Fruit fly (Drosophila melanogaster) whole organism, embryonic: ENCODE data around the gene CNMa.

ENCODE experiments used
- Awh ChIP-seq: fragments of 200-800 bp; sonication (Bioruptor generic); IDR thresholded peaks from 2 replicates; pipeline ENCODE4, ENCODE4 v1.3.6; 2022; ENCODE audit warnings: missing biosample characterization, missing genetic modification characterization
- CG10147 ChIP-seq: fragments of 200-800 bp; sonication (Bioruptor generic); optimal IDR thresholded peaks from 2 replicates; lab custom pipeline; 2019; ENCODE audit warnings: missing biosample characterization, mild to moderate bottlenecking, missing genetic modification characterization, moderate library complexity
- CG10209 ChIP-seq: fragments of 200-800 bp; sonication (Bioruptor generic); optimal IDR thresholded peaks from 3 replicates; lab custom pipeline; 2017; ENCODE audit warnings: missing biosample characterization, mild to moderate bottlenecking, missing genetic modification characterization, missing genetic modification reagents
- CG10565 ChIP-seq: fragments of 200-800 bp; sonication (Bioruptor generic); optimal IDR thresholded peaks from 3 replicates; lab custom pipeline; 2016; ENCODE audit warnings: missing biosample characterization, mild to moderate bottlenecking, missing genetic modification characterization
- CG12071 ChIP-seq: fragments of 200-800 bp; sonication (Bioruptor generic); optimal IDR thresholded peaks from 3 replicates; lab custom pipeline; 2018; ENCODE audit warnings: missing biosample characterization, mild to moderate bottlenecking, missing genetic modification characterization
- CG12769 ChIP-seq: fragments of 200-800 bp; sonication (Bioruptor generic); optimal IDR thresholded peaks from 2 replicates; lab custom pipeline; 2019; ENCODE audit warnings: missing biosample characterization, mild to moderate bottlenecking, missing genetic modification characterization, moderate library complexity
- CG13287 ChIP-seq: fragments of 200-800 bp; sonication (Bioruptor generic); IDR thresholded peaks from 2 replicates; pipeline ENCODE4 v1.3.6; 2022; ENCODE audit warnings: missing biosample characterization, missing genetic modification characterization; ENCODE audit not compliant: partially characterized antibody
- CG13894 ChIP-seq: fragments of 200-800 bp; sonication (Bioruptor generic); optimal IDR thresholded peaks from 3 replicates; lab custom pipeline; 2018; ENCODE audit warnings: missing biosample characterization, mild to moderate bottlenecking, missing genetic modification characterization, moderate library complexity
- CG1603 ChIP-seq: fragments of 200-800 bp; sonication (Bioruptor generic); optimal IDR thresholded peaks from 2 replicates; lab custom pipeline; 2019; ENCODE audit warnings: missing biosample characterization, mild to moderate bottlenecking, missing genetic modification characterization, moderate library complexity
- CG17802 ChIP-seq: fragments of 200-800 bp; sonication (Bioruptor generic); optimal IDR thresholded peaks from 2 replicates; lab custom pipeline; 2018; ENCODE audit warnings: missing biosample characterization, mild to moderate bottlenecking, missing genetic modification characterization, moderate library complexity
- CG18764 ChIP-seq: fragments of 200-800 bp; sonication (Bioruptor generic); optimal IDR thresholded peaks from 3 replicates; lab custom pipeline; 2016; ENCODE audit warnings: missing biosample characterization, missing genetic modification characterization
- CG2199 ChIP-seq: fragments of 200-800 bp; sonication (Bioruptor generic); IDR thresholded peaks from 3 replicates; pipeline ENCODE4 v1.3.6; 2022; ENCODE audit warnings: missing biosample characterization, missing genetic modification characterization
- CG30431 ChIP-seq: fragments of 200-800 bp; sonication (Bioruptor generic); optimal IDR thresholded peaks from 2 replicates; lab custom pipeline; 2017; ENCODE audit warnings: missing biosample characterization, missing genetic modification characterization
- CG31365 ChIP-seq: fragments of 200-800 bp; sonication (Bioruptor generic); optimal IDR thresholded peaks from 2 replicates; lab custom pipeline; 2018; ENCODE audit warnings: missing biosample characterization, mild to moderate bottlenecking, missing genetic modification characterization
- CG3407 ChIP-seq: fragments of 200-800 bp; sonication (Bioruptor generic); optimal IDR thresholded peaks from 2 replicates; lab custom pipeline; 2018; ENCODE audit warnings: missing biosample characterization, mild to moderate bottlenecking, missing genetic modification characterization
- CG34224 ChIP-seq: fragments of 200-800 bp; sonication (Bioruptor generic); IDR thresholded peaks from 3 replicates; pipeline ENCODE4 v1.3.6; 2022; ENCODE audit warnings: missing biosample characterization, missing genetic modification characterization; ENCODE audit not compliant: partially characterized antibody
- CG4854 ChIP-seq: fragments of 200-800 bp; sonication (Bioruptor generic); optimal IDR thresholded peaks from 2 replicates; lab custom pipeline; 2016; ENCODE audit warnings: missing biosample characterization, missing genetic modification characterization, inconsistent platforms
- CG6791 ChIP-seq: fragments of 200-800 bp; sonication (Bioruptor generic); IDR thresholded peaks from 3 replicates; pipeline ENCODE4 v1.3.6; 2022; ENCODE audit warnings: missing biosample characterization, missing genetic modification characterization; ENCODE audit not compliant: partially characterized antibody
- CG8290 ChIP-seq, 3 experiments: fragments of 200-800 bp; sonication (Bioruptor generic); optimal IDR thresholded peaks; 2 replicates each; lab custom pipeline; 2016 to 2019; ENCODE audit warnings: missing biosample characterization in 3 of 3, missing genetic modification characterization in 3 of 3, mild to moderate bottlenecking in 2 of 3, moderate library complexity in 1 of 3
- Deaf1 ChIP-seq: fragments of 200-800 bp; optimal IDR thresholded peaks from 3 replicates; lab custom pipeline; 2019; ENCODE audit warnings: missing biosample characterization, mild to moderate bottlenecking, missing genetic modification characterization, moderate library complexity
- Drgx ChIP-seq: fragments of 200-800 bp; sonication (Bioruptor generic); IDR thresholded peaks from 2 replicates; pipeline ENCODE4 v1.3.6; 2022; ENCODE audit warnings: missing biosample characterization, missing genetic modification characterization
- HLH3B ChIP-seq: fragments of 200-800 bp; sonication (Bioruptor generic); IDR thresholded peaks from 2 replicates; pipeline ENCODE4 v1.3.6; 2022; ENCODE audit warnings: missing biosample characterization, missing genetic modification characterization
- HLHmδ ChIP-seq: fragments of 200-800 bp; sonication (Bioruptor generic); optimal IDR thresholded peaks from 2 replicates; lab custom pipeline; 2018; ENCODE audit warnings: missing biosample characterization, mild to moderate bottlenecking, missing genetic modification characterization, moderate library complexity
- Jarid2 ChIP-seq: fragments of 200-800 bp; sonication (Bioruptor generic); optimal IDR thresholded peaks from 3 replicates; lab custom pipeline; 2017; ENCODE audit warnings: mild to moderate bottlenecking, missing biosample characterization, missing genetic modification reagents, missing genetic modification characterization
- MTF-1 ChIP-seq: fragments of 200-800 bp; sonication (Bioruptor generic); optimal IDR thresholded peaks from 2 replicates; lab custom pipeline; 2018; ENCODE audit warnings: missing biosample characterization, mild to moderate bottlenecking, missing genetic modification characterization, borderline replicate concordance
- Mrtf ChIP-seq: fragments of 200-800 bp; sonication (Bioruptor generic); IDR thresholded peaks from 3 replicates; pipeline ENCODE4 v1.3.6; 2022; ENCODE audit warnings: missing biosample characterization, missing genetic modification characterization
- Optix ChIP-seq: fragments of 200-800 bp; sonication (Bioruptor generic); IDR thresholded peaks from 3 replicates; pipeline ENCODE4 v1.3.6; 2022; ENCODE audit warnings: missing biosample characterization, missing genetic modification characterization
- Trl ChIP-seq, 3 experiments: fragments of >200 bp in 2 of 3; fragments of 200-800 bp in 1 of 3; sonication (Bioruptor generic) in 1 of 3; optimal IDR thresholded peaks; 2 replicates in 1 of 3; 3 replicates in 2 of 3; lab custom pipeline; 2016 to 2017; ENCODE audit warnings: missing biosample characterization in 1 of 3, missing genetic modification characterization in 1 of 3
- abd-A ChIP-seq: fragments of 200-800 bp; sonication (Bioruptor generic); optimal IDR thresholded peaks from 3 replicates; lab custom pipeline; 2019; ENCODE audit warnings: missing biosample characterization, mild to moderate bottlenecking, missing genetic modification characterization, moderate library complexity
- chinmo ChIP-seq: fragments of 200-800 bp; sonication (Bioruptor generic); IDR thresholded peaks from 4 replicates; pipeline ENCODE4 v1.3.6; 2022; ENCODE audit warnings: missing biosample characterization, missing genetic modification characterization; ENCODE audit not compliant: partially characterized antibody
- ci ChIP-seq: fragments of 200-800 bp; sonication (Bioruptor generic); IDR thresholded peaks from 3 replicates; pipeline ENCODE4 v1.3.6; 2022; ENCODE audit warnings: missing biosample characterization, missing genetic modification characterization
- oc ChIP-seq: fragments of 200-800 bp; sonication (Bioruptor generic); optimal IDR thresholded peaks from 2 replicates; lab custom pipeline; 2018; ENCODE audit warnings: missing biosample characterization, mild to moderate bottlenecking, missing genetic modification characterization, moderate library complexity
- pan ChIP-seq, 4 experiments: fragments of >200 bp in 3 of 4; fragments of 200-800 bp in 1 of 4; sonication (Bioruptor generic) in 1 of 4; optimal IDR thresholded peaks in 3 of 4; IDR thresholded peaks in 1 of 4; 2 replicates each; pipeline versions ENCODE4 v1.3.6 to Lab custom; 2017 to 2022; ENCODE audit warnings: missing biosample characterization in 2 of 4, missing genetic modification characterization in 2 of 4, mixed read lengths in 1 of 4
- pros ChIP-seq: fragments of 200-800 bp; sonication (Bioruptor generic); optimal IDR thresholded peaks from 3 replicates; lab custom pipeline; 2019; ENCODE audit warnings: missing biosample characterization, mild to moderate bottlenecking, missing genetic modification characterization, moderate library complexity
- ranshi ChIP-seq: fragments of 200-800 bp; sonication (Bioruptor generic); IDR thresholded peaks from 2 replicates; pipeline ENCODE4 v1.3.6; 2022; ENCODE audit warnings: missing biosample characterization, missing genetic modification characterization
- rib ChIP-seq: fragments of 200-800 bp; sonication (Bioruptor generic); IDR thresholded peaks from 2 replicates; pipeline ENCODE4 v1.3.6; 2022; ENCODE audit warnings: missing biosample characterization, missing genetic modification characterization
- sens ChIP-seq: fragments of 200-800 bp; sonication (Bioruptor generic); peaks from one replicate; lab custom pipeline; 2016; ENCODE audit warnings: missing biosample characterization, missing genetic modification characterization
- sisA ChIP-seq: fragments of 200-800 bp; sonication (Bioruptor generic); IDR thresholded peaks from 2 replicates; pipeline ENCODE4 v1.3.6; 2022; ENCODE audit warnings: missing biosample characterization, missing genetic modification characterization
- slbo ChIP-seq: fragments of 200-800 bp; sonication (Bioruptor generic); IDR thresholded peaks from 2 replicates; pipeline ENCODE4 v1.3.6; 2022; ENCODE audit warnings: missing biosample characterization, missing genetic modification characterization
- vvl ChIP-seq: fragments of 200-800 bp; sonication (Bioruptor generic); IDR thresholded peaks from 2 replicates; pipeline ENCODE4 v1.3.6; 2022; ENCODE audit warnings: missing biosample characterization, missing genetic modification characterization
- zen2 ChIP-seq: fragments of 200-800 bp; sonication (Bioruptor generic); IDR thresholded peaks from 3 replicates; pipeline ENCODE4 v1.3.6; 2022; ENCODE audit warnings: missing biosample characterization, missing genetic modification characterization; ENCODE audit not compliant: partially characterized antibody

Gene CNMa

DNA sequence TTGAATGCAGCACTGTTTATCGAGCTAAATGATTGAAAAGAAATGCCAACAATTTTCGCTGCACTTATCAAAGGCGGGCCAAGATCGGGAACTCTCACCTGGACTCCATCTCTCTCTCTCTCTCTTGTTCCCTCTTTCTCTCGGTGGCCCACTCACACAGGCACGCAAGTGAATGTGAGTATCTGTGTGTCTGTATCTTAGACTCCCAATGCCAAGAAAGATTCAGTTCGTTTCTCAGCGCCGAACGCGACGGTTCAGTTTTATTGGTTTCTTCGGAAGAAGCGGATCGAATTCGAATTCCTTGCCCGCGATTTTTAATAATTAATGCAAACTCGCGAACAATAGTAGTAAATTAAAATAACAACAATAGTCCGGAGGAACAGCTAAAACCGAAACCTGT is 30.0 kb upstream of the CNMa start, which contains the start of gene Tmhs (continued):
- TF ChIP-seq Mrtf (no peak), CG10147 (GFP tag; lab: Kevin White, UChicago) (no peak), Optix (GFP tag; lab: Robert Waterston, UW) (no peak), HLHmδ (peak; percentile 71), CG18764 (no peak), CG17802 (tag; lab: Kevin White, UChicago) (no peak), abd-A (tag; lab: Kevin White, UChicago) (peak; percentile 39), rib (GFP tag; lab: Robert Waterston, UW) (peak; percentile 65; the same call in 1 of the 2 replicates), CG30431 (no peak), CG13894 (peak; percentile 10), MTF-1 (peak; percentile 19), sisA (GFP tag; lab: Robert Waterston, UW) (no peak), ranshi (GFP tag; lab: Robert Waterston, UW) (0 out of 2 replicates have a peak, but pooled peaks have one; percentile 18), zen2 (peak; percentile 48; the same call in 1 of the 3 replicates), Drgx (GFP tag; lab: Robert Waterston, UW) (0 out of 2 replicates have a peak, but pooled peaks have one; percentile 14), CG10565 (GFP tag; lab: Kevin White, UChicago) (no peak), oc (tag; lab: Kevin White, UChicago) (peak; percentile 24), CG8290 (GFP tag; optimal IDR thresholded peaks at IDR 0.05; lab: Kevin White, UChicago) (no peak), CG8290 (tag; optimal IDR thresholded peaks at IDR 0.05; lab: Kevin White, UChicago) (peak in 1 of 2 experiments; percentile 20), CG10209 (GFP tag; lab: Kevin White, UChicago) (no peak), CG12071 (GFP tag; lab: Kevin White, UChicago) (peak; percentile 20), pan (optimal IDR thresholded peaks at IDR 0.05; lab: Kevin White, UChicago) (no peak), pan (GFP tag; optimal IDR thresholded peaks at IDR 0.05 in 1 of 2, IDR thresholded peaks at IDR 0.05 in 1 of 2) (peak in 1 of 2 experiments; percentile 28), Jarid2 (GFP tag; lab: Kevin White, UChicago) (peak; percentile 74), CG3407 (GFP tag; lab: Kevin White, UChicago) (no peak), CG6791 (GFP tag; lab: Robert Waterston, UW) (peak; percentile 10; the same call in 1 of the 3 replicates), CG34224 (GFP tag; lab: Robert Waterston, UW) (peak; percentile 33; the same call in 2 of the 3 replicates), chinmo (peak; percentile 68; the same call in 1 of the 4 replicates), CG4854 (GFP tag; lab: Kevin White, UChicago) (no peak), CG13287 (GFP tag; lab: Robert Waterston, UW) (peak; percentile 12; the same call in 1 of the 2 replicates), Awh (GFP tag; lab: Robert Waterston, UW) (0 out of 2 replicates have a peak, but pooled peaks have one; percentile 36), Trl (optimal IDR thresholded peaks at IDR 0.05; lab: Kevin White, UChicago) (peak; percentile 59 to 91), Trl (GFP tag; optimal IDR thresholded peaks at IDR 0.05; lab: Kevin White, UChicago) (no peak), sens (peak; percentile 56), CG12769 (tag; lab: Kevin White, UChicago) (peak; percentile 90), vvl (GFP tag; lab: Robert Waterston, UW) (peak; percentile 72), pros (GFP tag; lab: Kevin White, UChicago) (peak; percentile 94), CG31365 (peak; percentile 35), HLH3B (GFP tag; lab: Robert Waterston, UW) (peak; percentile 37; the same call in 1 of the 2 replicates), Deaf1 (tag; lab: Kevin White, UChicago) (peak; percentile 68), ci (peak; percentile 65; the same call in 2 of the 3 replicates), CG1603 (tag; lab: Kevin White, UChicago) (peak; percentile 9), slbo (no peak), CG2199 (GFP tag; lab: Robert Waterston, UW) (peak; percentile 61; the same call in 1 of the 3 replicates)
